Fruit fly (Drosophila melanogaster) whole organism, wandering third instar larva: Measurements from ENCODE around the gene TM9SF2.

ENCODE experiments used
- Dif ChIP-seq: fragments of 200-275, 200-300 bp; sonication (Bioruptor generic); optimal IDR thresholded peaks from 2 replicates; lab custom pipeline; 2018; ENCODE audit warnings: missing biosample characterization, missing genetic modification characterization; ENCODE audit not compliant: partially characterized antibody
- Hr83 ChIP-seq: fragments of 200-300 bp; sonication (Bioruptor generic); optimal IDR thresholded peaks from 2 replicates; lab custom pipeline; 2016; ENCODE audit warnings: missing biosample characterization, mild to moderate bottlenecking, missing genetic modification characterization, moderate library complexity; ENCODE audit not compliant: poor library complexity, severe bottlenecking
- Jra ChIP-seq: sonication (Bioruptor generic); optimal IDR thresholded peaks from 2 replicates; lab custom pipeline; 2016; ENCODE audit warnings: missing biosample characterization, missing genetic modification characterization
- Myc ChIP-seq: fragments of >200 bp; optimal IDR thresholded peaks from 2 replicates; lab custom pipeline; 2017
- N ChIP-seq: fragments of >200 bp; optimal IDR thresholded peaks from 2 replicates; lab custom pipeline; 2018; ENCODE audit warnings: missing biosample characterization, missing external identifiers, missing genetic modification characterization
- Rel ChIP-seq, 2 experiments: fragments of 200-800 bp; sonication (Bioruptor generic) in 1 of 2; optimal IDR thresholded peaks; 2 replicates in 1 of 2; 3 replicates in 1 of 2; lab custom pipeline; 2016 to 2019; ENCODE audit warnings: mild to moderate bottlenecking in 2 of 2, missing biosample characterization in 2 of 2, missing genetic modification characterization in 2 of 2, moderate library complexity in 1 of 2
- h ChIP-seq: fragments of 200-800 bp; sonication (Bioruptor generic); optimal IDR thresholded peaks from 3 replicates; lab custom pipeline; 2016; ENCODE audit warnings: missing biosample characterization, mild to moderate bottlenecking, missing genetic modification characterization
- pan ChIP-seq: fragments of >200 bp; optimal IDR thresholded peaks from 2 replicates; lab custom pipeline; 2017
- psq ChIP-seq: fragments of 200-800 bp; sonication (Bioruptor generic); optimal IDR thresholded peaks from 3 replicates; lab custom pipeline; 2017; ENCODE audit warnings: missing biosample characterization, mild to moderate bottlenecking, missing genetic modification characterization, moderate library complexity
- sage ChIP-seq: fragments of 200-800 bp; sonication (Bioruptor generic); optimal IDR thresholded peaks from 2 replicates; lab custom pipeline; 2016; ENCODE audit warnings: missing biosample characterization, mild to moderate bottlenecking, missing genetic modification characterization
- usp ChIP-seq: fragments of >200 bp; optimal IDR thresholded peaks from 2 replicates; lab custom pipeline; 2017; ENCODE audit warnings: missing biosample characterization, missing genetic modification characterization

DNA sequence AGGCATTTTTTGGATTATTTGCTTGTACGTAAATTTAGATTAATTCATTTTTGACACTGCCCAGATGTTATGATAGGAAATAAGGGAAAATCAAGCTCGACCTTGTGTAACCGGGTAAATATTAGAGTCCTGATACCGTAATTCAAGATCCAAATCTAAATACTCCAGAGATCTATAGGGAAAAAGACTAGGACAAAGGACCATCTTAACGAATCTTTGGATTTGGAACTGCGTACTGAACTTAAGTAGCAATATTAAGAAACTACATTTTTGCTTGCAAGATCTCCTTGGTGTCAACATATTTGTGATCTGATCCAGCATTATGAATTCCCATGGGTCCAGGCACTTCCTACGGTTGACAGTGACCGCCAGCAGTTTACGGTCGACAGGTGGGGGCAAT is 7.7 kb downstream of the TM9SF2 start, which contains the start of gene CG9316:
- TF ChIP-seq Rel (GFP tag; optimal IDR thresholded peaks at IDR 0.05; lab: Kevin White, UChicago): no peak
- TF ChIP-seq Rel (tag; optimal IDR thresholded peaks at IDR 0.05; lab: Kevin White, UChicago): no peak
- no peak for TF ChIP-seq Jra (GFP tag; lab: Kevin White, UChicago)
- TF ChIP-seq usp (GFP tag; lab: Kevin White, UChicago): no peak
- TF ChIP-seq Hr83 (GFP tag; lab: Kevin White, UChicago): no peak
- no peak for TF ChIP-seq Myc
- TF ChIP-seq Dif (GFP tag; lab: Kevin White, UChicago): no peak
- TF ChIP-seq N (GFP tag; lab: Kevin White, UChicago): no peak
- TF ChIP-seq psq (GFP tag; lab: Kevin White, UChicago): no peak
- no peak for TF ChIP-seq h
- TF ChIP-seq sage: no peak
- TF ChIP-seq pan (lab: Kevin White, UChicago): no peak
